Fruit fly (Drosophila melanogaster) whole organism, embryonic: ENCODE measurements around the gene BORCS6.

Source experiments
- Adf1 ChIP-seq: fragments of 200-800 bp; sonication (Bioruptor generic); IDR thresholded peaks from 2 replicates; pipeline ENCODE4 v1.3.6; 2022; ENCODE audit warnings: missing biosample characterization, missing genetic modification characterization
- Antp ChIP-seq: fragments of 200-800 bp; sonication (Bioruptor generic); optimal IDR thresholded peaks from 3 replicates; lab custom pipeline; 2016; ENCODE audit warnings: missing biosample characterization, missing genetic modification characterization
- CG10147 ChIP-seq: fragments of 200-800 bp; sonication (Bioruptor generic); optimal IDR thresholded peaks from 2 replicates; lab custom pipeline; 2019; ENCODE audit warnings: missing biosample characterization, mild to moderate bottlenecking, missing genetic modification characterization, moderate library complexity
- CG10209 ChIP-seq: fragments of 200-800 bp; sonication (Bioruptor generic); optimal IDR thresholded peaks from 3 replicates; lab custom pipeline; 2017; ENCODE audit warnings: missing biosample characterization, mild to moderate bottlenecking, missing genetic modification characterization, missing genetic modification reagents
- CG10267 ChIP-seq: fragments of 200-800 bp; sonication (Bioruptor generic); optimal IDR thresholded peaks from 2 replicates; lab custom pipeline; 2018; ENCODE audit warnings: missing biosample characterization, mild to moderate bottlenecking, missing genetic modification characterization, moderate library complexity
- CG12744 ChIP-seq: fragments of 200-800 bp; sonication (Bioruptor generic); optimal IDR thresholded peaks from 2 replicates; lab custom pipeline; 2016; ENCODE audit warnings: missing biosample characterization, missing genetic modification characterization
- CG13424 ChIP-seq: fragments of 200-800 bp; sonication (Bioruptor generic); optimal IDR thresholded peaks from 2 replicates; lab custom pipeline; 2019; ENCODE audit warnings: missing biosample characterization, mild to moderate bottlenecking, missing genetic modification characterization, moderate library complexity
- CG15514 ChIP-seq: fragments of 200-800 bp; sonication (Bioruptor generic); optimal IDR thresholded peaks from 3 replicates; lab custom pipeline; 2017; ENCODE audit warnings: missing biosample characterization, missing genetic modification characterization, mild to moderate bottlenecking, moderate library complexity, missing genetic modification reagents
- CG17829 ChIP-seq: fragments of 200-800 bp; optimal IDR thresholded peaks from 2 replicates; lab custom pipeline; 2019; ENCODE audit warnings: missing biosample characterization, mild to moderate bottlenecking, missing genetic modification characterization, moderate library complexity
- CG1792 ChIP-seq: fragments of 200-800 bp; sonication (Bioruptor generic); optimal IDR thresholded peaks from 2 replicates; lab custom pipeline; 2016; ENCODE audit warnings: missing biosample characterization, missing genetic modification characterization
- CG18262 ChIP-seq: fragments of 200-800 bp; optimal IDR thresholded peaks from 3 replicates; lab custom pipeline; 2019; ENCODE audit warnings: missing biosample characterization, mild to moderate bottlenecking, missing genetic modification characterization, moderate library complexity
- CG2116 ChIP-seq: fragments of 200-800 bp; sonication (Bioruptor generic); optimal IDR thresholded peaks from 3 replicates; lab custom pipeline; 2018; ENCODE audit warnings: missing biosample characterization, mild to moderate bottlenecking, missing genetic modification characterization
- CG31441 ChIP-seq: fragments of 200-800 bp; sonication (Bioruptor generic); IDR thresholded peaks from 2 replicates; pipeline ENCODE4 v1.3.6; 2022; ENCODE audit warnings: missing biosample characterization, missing genetic modification characterization
- CG3163 ChIP-seq: fragments of 200-800 bp; sonication (Bioruptor generic); optimal IDR thresholded peaks from 3 replicates; lab custom pipeline; 2016; ENCODE audit warnings: missing biosample characterization, missing genetic modification characterization
- CG32772 ChIP-seq: fragments of 200-800 bp; sonication (Bioruptor generic); IDR thresholded peaks from 2 replicates; pipeline ENCODE4 v1.3.6; 2022; ENCODE audit warnings: missing biosample characterization, missing genetic modification characterization
- CG6175 ChIP-seq: fragments of 200-800 bp; sonication (Bioruptor generic); IDR thresholded peaks from 3 replicates; pipeline ENCODE4 v1.3.6; 2022; ENCODE audit warnings: missing biosample characterization, missing genetic modification characterization
- CG7928 ChIP-seq: fragments of 200-800 bp; sonication (Bioruptor generic); optimal IDR thresholded peaks from 2 replicates; lab custom pipeline; 2017; ENCODE audit warnings: missing biosample characterization, mild to moderate bottlenecking, missing genetic modification characterization
- CG9817 ChIP-seq: fragments of 200-800 bp; sonication (Bioruptor generic); optimal IDR thresholded peaks from 2 replicates; lab custom pipeline; 2018; ENCODE audit warnings: missing biosample characterization, mild to moderate bottlenecking, missing genetic modification characterization, moderate library complexity
- Chrac-16 ChIP-seq: fragments of 200-800 bp; sonication (Bioruptor generic); optimal IDR thresholded peaks from 3 replicates; lab custom pipeline; 2016; ENCODE audit warnings: missing biosample characterization, missing genetic modification characterization
- D ChIP-seq, 2 experiments: fragments of 200-800 bp in 1 of 2; fragments of >200 bp in 1 of 2; sonication (Bioruptor generic) in 1 of 2; optimal IDR thresholded peaks; 2 replicates in 1 of 2; 3 replicates in 1 of 2; lab custom pipeline; 2017; ENCODE audit warnings: mild to moderate bottlenecking in 1 of 2, missing biosample characterization in 1 of 2, missing genetic modification characterization in 1 of 2, missing genetic modification reagents in 1 of 2
- Deaf1 ChIP-seq: fragments of 200-800 bp; optimal IDR thresholded peaks from 3 replicates; lab custom pipeline; 2019; ENCODE audit warnings: missing biosample characterization, mild to moderate bottlenecking, missing genetic modification characterization, moderate library complexity
- Fer2 ChIP-seq: fragments of 200-800 bp; sonication (Bioruptor generic); optimal IDR thresholded peaks from 2 replicates; lab custom pipeline; 2018; ENCODE audit warnings: missing biosample characterization, mild to moderate bottlenecking, missing genetic modification characterization, moderate library complexity
- Gug ChIP-seq: fragments of 200-800 bp; sonication (Bioruptor generic); IDR thresholded peaks from 4 replicates; pipeline ENCODE4 v1.3.6; 2022; ENCODE audit warnings: missing biosample characterization, missing genetic modification characterization
- HHEX ChIP-seq: fragments of 200-800 bp; sonication (Bioruptor generic); optimal IDR thresholded peaks from 3 replicates; lab custom pipeline; 2017; ENCODE audit warnings: missing biosample characterization, mild to moderate bottlenecking, missing genetic modification characterization, missing genetic modification reagents
- Hmr ChIP-seq: fragments of 200-800 bp; sonication (Bioruptor generic); optimal IDR thresholded peaks from 3 replicates; lab custom pipeline; 2017; ENCODE audit warnings: mild to moderate bottlenecking, missing biosample characterization, missing genetic modification reagents, missing genetic modification characterization
- Hr3 ChIP-seq: fragments of 200-800 bp; sonication (Bioruptor generic); optimal IDR thresholded peaks from 3 replicates; lab custom pipeline; 2016; ENCODE audit warnings: missing biosample characterization, missing genetic modification characterization
- Hr78 ChIP-seq, 2 experiments: fragments of 200-800 bp in 1 of 2; fragments of >200 bp in 1 of 2; sonication (Bioruptor generic) in 1 of 2; optimal IDR thresholded peaks; 2 replicates each; lab custom pipeline; 2017 to 2019; ENCODE audit warnings: missing biosample characterization in 2 of 2, missing genetic modification characterization in 2 of 2, mild to moderate bottlenecking in 1 of 2, moderate library complexity in 1 of 2
- NFAT ChIP-seq: fragments of 200-800 bp; sonication (Bioruptor generic); IDR thresholded peaks from 2 replicates; pipeline ENCODE4 v1.3.6; 2022; ENCODE audit warnings: missing biosample characterization, missing genetic modification characterization
- Nf-YB ChIP-seq: fragments of 200-800 bp; sonication (Bioruptor generic); optimal IDR thresholded peaks from 3 replicates; lab custom pipeline; 2019; ENCODE audit warnings: missing biosample characterization, mild to moderate bottlenecking, missing genetic modification characterization, moderate library complexity
- Opbp ChIP-seq: fragments of 200-800 bp; sonication (Bioruptor generic); IDR thresholded peaks from 3 replicates; pipeline ENCODE4 v1.3.6; 2022; ENCODE audit warnings: missing biosample characterization, missing genetic modification characterization; ENCODE audit not compliant: partially characterized antibody
- PHDP ChIP-seq: fragments of 200-800 bp; sonication (Bioruptor generic); optimal IDR thresholded peaks from 3 replicates; lab custom pipeline; 2018; ENCODE audit warnings: missing biosample characterization, mild to moderate bottlenecking, missing genetic modification characterization, moderate library complexity
- ara ChIP-seq: fragments of 200-800 bp; sonication (Bioruptor generic); IDR thresholded peaks from 2 replicates; pipeline ENCODE4 v1.3.6; 2022; ENCODE audit warnings: missing biosample characterization, missing genetic modification characterization
- danr ChIP-seq: fragments of 200-800 bp; sonication (Bioruptor generic); IDR thresholded peaks from 2 replicates; pipeline ENCODE4 v1.3.6; 2022; ENCODE audit warnings: missing biosample characterization, missing genetic modification characterization
- ewg ChIP-seq: fragments of 200-800 bp; sonication (Bioruptor generic); optimal IDR thresholded peaks from 3 replicates; lab custom pipeline; 2017; ENCODE audit warnings: mild to moderate bottlenecking, missing biosample characterization, missing genetic modification reagents, missing genetic modification characterization
- fd96Cb ChIP-seq: fragments of 200-800 bp; sonication (Bioruptor generic); optimal IDR thresholded peaks from 2 replicates; lab custom pipeline; 2018; ENCODE audit warnings: missing biosample characterization, mild to moderate bottlenecking, missing genetic modification characterization, moderate library complexity
- gfzf ChIP-seq: fragments of 200-800 bp; sonication (Bioruptor generic); optimal IDR thresholded peaks from 2 replicates; lab custom pipeline; 2016; ENCODE audit warnings: missing biosample characterization, mild to moderate bottlenecking, missing genetic modification characterization, moderate library complexity
- grn ChIP-seq: fragments of 200-800 bp; sonication (Bioruptor generic); optimal IDR thresholded peaks from 3 replicates; lab custom pipeline; 2017; ENCODE audit warnings: missing biosample characterization, missing genetic modification characterization
- gsb ChIP-seq: fragments of 200-800 bp; sonication (Bioruptor generic); IDR thresholded peaks from 2 replicates; pipeline ENCODE4 v1.3.6; 2022; ENCODE audit warnings: missing biosample characterization, missing genetic modification characterization
- gsb-n ChIP-seq: fragments of 200-800 bp; sonication (Bioruptor generic); optimal IDR thresholded peaks from 3 replicates; lab custom pipeline; 2018; ENCODE audit warnings: missing biosample characterization, mild to moderate bottlenecking, missing genetic modification characterization
- her ChIP-seq: fragments of 200-800 bp; sonication (Bioruptor generic); optimal IDR thresholded peaks from 2 replicates; lab custom pipeline; 2016; ENCODE audit warnings: missing biosample characterization, missing genetic modification characterization
- ind ChIP-seq: fragments of 200-800 bp; sonication (Bioruptor generic); optimal IDR thresholded peaks from 3 replicates; lab custom pipeline; 2016; ENCODE audit warnings: missing biosample characterization, missing genetic modification characterization
- inv ChIP-seq: fragments of 200-800 bp; sonication (Bioruptor generic); IDR thresholded peaks from 2 replicates; pipeline ENCODE4 v1.3.6; 2022; ENCODE audit warnings: missing biosample characterization, missing genetic modification characterization; ENCODE audit not compliant: partially characterized antibody
- ken ChIP-seq: fragments of 200-800 bp; sonication (Bioruptor generic); IDR thresholded peaks from 3 replicates; pipeline ENCODE4 v1.3.6; 2022; ENCODE audit warnings: missing biosample characterization, missing genetic modification characterization
- nmo ChIP-seq: fragments of 200-800 bp; sonication (Bioruptor generic); optimal IDR thresholded peaks from 2 replicates; lab custom pipeline; 2018; ENCODE audit warnings: missing biosample characterization, mild to moderate bottlenecking, missing genetic modification characterization, moderate library complexity
- odd ChIP-seq: fragments of 200-800 bp; sonication (Bioruptor generic); optimal IDR thresholded peaks from 2 replicates; lab custom pipeline; 2017; ENCODE audit warnings: missing biosample characterization, mild to moderate bottlenecking, missing genetic modification characterization
- run ChIP-seq: fragments of 200-800 bp; sonication (Bioruptor generic); optimal IDR thresholded peaks from 3 replicates; lab custom pipeline; 2018; ENCODE audit warnings: missing biosample characterization, mild to moderate bottlenecking, missing genetic modification characterization
- sens ChIP-seq: fragments of 200-800 bp; sonication (Bioruptor generic); peaks from one replicate; lab custom pipeline; 2016; ENCODE audit warnings: missing biosample characterization, missing genetic modification characterization
- sisA ChIP-seq: fragments of 200-800 bp; sonication (Bioruptor generic); IDR thresholded peaks from 2 replicates; pipeline ENCODE4 v1.3.6; 2022; ENCODE audit warnings: missing biosample characterization, missing genetic modification characterization
- slp2 ChIP-seq: fragments of 200-800 bp; sonication (Bioruptor generic); optimal IDR thresholded peaks from 2 replicates; lab custom pipeline; 2016; ENCODE audit warnings: missing biosample characterization, missing genetic modification characterization

Gene BORCS6

dm6 chr3L:554577-554976 is 13.9 kb downstream of the BORCS6 start (continued):
- TF ChIP-seq Hr78 (GFP tag; optimal IDR thresholded peaks at IDR 0.05; lab: Kevin White, UChicago) (no peak), NFAT (GFP tag; lab: Robert Waterston, UW) (no peak), CG7928 (no peak), Opbp (GFP tag; lab: Robert Waterston, UW) (0 out of 3 replicates have a peak, but pooled peaks have one; percentile 23), PHDP (tag; lab: Kevin White, UChicago) (peak; percentile 44), Hr3 (peak; percentile 8), HHEX (GFP tag; lab: Kevin White, UChicago) (peak; percentile 20), run (peak; percentile 0), gfzf (no peak), D (optimal IDR thresholded peaks at IDR 0.05; lab: Kevin White, UChicago) (no peak), D (GFP tag; optimal IDR thresholded peaks at IDR 0.05; lab: Kevin White, UChicago) (peak; percentile 26), inv (GFP tag; lab: Robert Waterston, UW) (no peak), CG2116 (GFP tag; lab: Kevin White, UChicago) (no peak), Nf-YB (GFP tag; lab: Kevin White, UChicago) (no peak), ind (GFP tag; lab: Kevin White, UChicago) (peak; percentile 47), nmo (GFP tag; lab: Kevin White, UChicago) (peak; percentile 42), gsb (GFP tag; lab: Robert Waterston, UW) (no peak), ara (GFP tag; lab: Robert Waterston, UW) (peak; percentile 48; the same call in 1 of the 2 replicates), Adf1 (GFP tag; lab: Robert Waterston, UW) (0 out of 2 replicates have a peak, but pooled peaks have one; percentile 31), danr (0 out of 2 replicates have a peak, but pooled peaks have one; percentile 25), gsb-n (tag; lab: Kevin White, UChicago) (no peak), ken (GFP tag; lab: Robert Waterston, UW) (peak; percentile 46; the same call in 1 of the 3 replicates), Deaf1 (tag; lab: Kevin White, UChicago) (no peak), CG10147 (peak; percentile 43), CG13424 (tag; lab: Kevin White, UChicago) (peak; percentile 39), CG31441 (peak; percentile 53), grn (no peak), CG10267 (tag; lab: Kevin White, UChicago) (peak; percentile 19), her (GFP tag; lab: Kevin White, UChicago) (no peak), CG10209 (GFP tag; lab: Kevin White, UChicago) (peak; percentile 52), CG17829 (tag; lab: Kevin White, UChicago) (peak; percentile 65), ewg (GFP tag; lab: Kevin White, UChicago) (peak; percentile 5), fd96Cb (tag; lab: Kevin White, UChicago) (peak; percentile 39), odd (GFP tag; lab: Kevin White, UChicago) (no peak), CG1792 (GFP tag; lab: Kevin White, UChicago) (no peak), sens (peak; percentile 87), Gug (GFP tag; lab: Robert Waterston, UW) (peak; percentile 48; the same call in 2 of the 4 replicates), CG12744 (GFP tag; lab: Kevin White, UChicago) (peak; percentile 26), CG15514 (GFP tag; lab: Kevin White, UChicago) (peak; percentile 2), CG9817 (tag; lab: Kevin White, UChicago) (peak; percentile 37), Hmr (GFP tag; lab: Kevin White, UChicago) (peak; percentile 59), sisA (peak; percentile 53), CG18262 (tag; lab: Kevin White, UChicago) (peak; percentile 63), Fer2 (tag; lab: Kevin White, UChicago) (no peak), Chrac-16 (GFP tag; lab: Kevin White, UChicago) (peak; percentile 14), Antp (GFP tag; lab: Kevin White, UChicago) (no peak), CG3163 (GFP tag; lab: Kevin White, UChicago) (no peak), slp2 (no peak), CG6175 (0 out of 3 replicates have a peak, but pooled peaks have one; percentile 34), CG32772 (GFP tag; lab: Robert Waterston, UW) (peak; percentile 51; the same call in 1 of the 2 replicates)
